Worm (Caenorhabditis elegans): ENCODE results near the gene T22B7.8.

DNA sequence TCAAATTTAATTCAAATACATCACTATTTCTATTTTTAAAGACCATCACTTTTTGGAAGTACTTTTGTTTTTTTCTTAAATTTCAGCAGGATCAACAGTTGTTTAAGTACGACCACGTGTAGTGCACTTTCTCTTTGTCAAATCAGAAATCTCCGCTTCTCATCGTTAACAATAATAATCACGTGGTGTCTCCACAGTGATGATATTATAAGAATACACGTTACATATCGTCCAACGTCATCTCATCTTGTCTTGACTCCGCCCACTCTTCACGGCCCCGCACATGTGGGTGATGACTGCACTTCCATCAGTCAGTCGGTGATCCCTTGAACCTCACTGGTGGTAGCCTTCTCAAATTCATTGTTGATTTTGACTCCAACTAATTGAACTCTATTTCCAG lies 1.8 kb upstream of the T22B7.8 start, which contains the start of gene argn-1:
- TF ChIP-seq C06A6.2 (GFP tag; conservative IDR thresholded peaks at IDR 0.05) (no peak), K11D2.4 (GFP tag; IDR thresholded peaks at IDR 0.05) (no peak)
